Fruit fly (Drosophila melanogaster) whole organism, embryonic: ENCODE data around the gene Mpcp2.

Source experiments
- Abd-B ChIP-seq: fragments of 200-800 bp; sonication (Bioruptor generic); optimal IDR thresholded peaks from 2 replicates; lab custom pipeline; 2018; ENCODE audit warnings: missing biosample characterization, mild to moderate bottlenecking, missing genetic modification characterization, moderate library complexity
- CG12299 ChIP-seq: fragments of 200-800 bp; sonication (Bioruptor generic); optimal IDR thresholded peaks from 2 replicates; lab custom pipeline; 2018; ENCODE audit warnings: missing biosample characterization, mild to moderate bottlenecking, missing genetic modification characterization
- CG1233 ChIP-seq: fragments of 200-800 bp; sonication (Bioruptor generic); optimal IDR thresholded peaks from 4 replicates; lab custom pipeline; 2018; ENCODE audit warnings: missing biosample characterization, mild to moderate bottlenecking, missing genetic modification characterization
- CG14441 ChIP-seq: fragments of 200-800 bp; sonication (Bioruptor generic); IDR thresholded peaks from 2 replicates; pipeline ENCODE4 v1.3.6; 2022; ENCODE audit warnings: missing biosample characterization, missing genetic modification characterization
- CG15011 ChIP-seq: fragments of 200-800 bp; sonication (Bioruptor generic); optimal IDR thresholded peaks from 3 replicates; lab custom pipeline; 2018; ENCODE audit warnings: missing biosample characterization, mild to moderate bottlenecking, missing genetic modification characterization
- CG15479 ChIP-seq: fragments of 200-800 bp; sonication (Bioruptor generic); optimal IDR thresholded peaks from 3 replicates; lab custom pipeline; 2019; ENCODE audit warnings: missing biosample characterization, mild to moderate bottlenecking, missing genetic modification characterization, moderate library complexity
- CG2199 ChIP-seq: fragments of 200-800 bp; sonication (Bioruptor generic); IDR thresholded peaks from 3 replicates; pipeline ENCODE4 v1.3.6; 2022; ENCODE audit warnings: missing biosample characterization, missing genetic modification characterization
- CG4360 ChIP-seq: fragments of 200-800 bp; sonication (Bioruptor generic); IDR thresholded peaks from 2 replicates; pipeline ENCODE4 v1.3.6; 2022; ENCODE audit warnings: missing biosample characterization, missing genetic modification characterization
- CG7987 ChIP-seq: fragments of 200-800 bp; sonication (Bioruptor generic); optimal IDR thresholded peaks from 2 replicates; lab custom pipeline; 2018; ENCODE audit warnings: missing biosample characterization, mild to moderate bottlenecking, missing genetic modification characterization, moderate library complexity
- CHES-1-like ChIP-seq: fragments of 200-800 bp; sonication (Bioruptor generic); optimal IDR thresholded peaks from 2 replicates; lab custom pipeline; 2016; ENCODE audit warnings: missing biosample characterization, missing genetic modification characterization
- D19A ChIP-seq: fragments of 200-800 bp; optimal IDR thresholded peaks from 3 replicates; lab custom pipeline; 2019; ENCODE audit warnings: missing biosample characterization, mild to moderate bottlenecking, missing genetic modification characterization, moderate library complexity
- Gsc ChIP-seq: fragments of 200-800 bp; sonication (Bioruptor generic); IDR thresholded peaks from 2 replicates; pipeline ENCODE4 v1.3.6; 2022; ENCODE audit warnings: missing biosample characterization, missing genetic modification characterization
- HLH54F ChIP-seq: fragments of 200-800 bp; sonication (Bioruptor generic); optimal IDR thresholded peaks from 3 replicates; lab custom pipeline; 2016; ENCODE audit warnings: missing biosample characterization, missing genetic modification characterization
- MBD-R2 ChIP-seq: fragments of 200-800 bp; sonication (Bioruptor generic); IDR thresholded peaks from 2 replicates; pipeline ENCODE4 v1.3.6; 2022; ENCODE audit warnings: missing biosample characterization, missing genetic modification characterization
- Med ChIP-seq: fragments of 200-800 bp; sonication (Bioruptor generic); peaks from one replicate; lab custom pipeline; 2016; ENCODE audit warnings: missing biosample characterization, missing genetic modification characterization, mild to moderate bottlenecking, inconsistent platforms, moderate library complexity
- NFAT ChIP-seq: fragments of 200-800 bp; sonication (Bioruptor generic); IDR thresholded peaks from 2 replicates; pipeline ENCODE4 v1.3.6; 2022; ENCODE audit warnings: missing biosample characterization, missing genetic modification characterization
- Xrp1 ChIP-seq: fragments of 200-800 bp; sonication (Bioruptor generic); IDR thresholded peaks from 2 replicates; pipeline ENCODE4 v1.3.6; 2022; ENCODE audit warnings: missing biosample characterization, missing genetic modification characterization
- ara ChIP-seq: fragments of 200-800 bp; sonication (Bioruptor generic); IDR thresholded peaks from 2 replicates; pipeline ENCODE4 v1.3.6; 2022; ENCODE audit warnings: missing biosample characterization, missing genetic modification characterization
- cg ChIP-seq: fragments of 200-800 bp; sonication (Bioruptor generic); optimal IDR thresholded peaks from 3 replicates; lab custom pipeline; 2019; ENCODE audit warnings: missing biosample characterization, mild to moderate bottlenecking, missing genetic modification characterization, moderate library complexity
- chinmo ChIP-seq: fragments of 200-800 bp; sonication (Bioruptor generic); IDR thresholded peaks from 4 replicates; pipeline ENCODE4 v1.3.6; 2022; ENCODE audit warnings: missing biosample characterization, missing genetic modification characterization; ENCODE audit not compliant: partially characterized antibody
- ci ChIP-seq: fragments of 200-800 bp; sonication (Bioruptor generic); IDR thresholded peaks from 3 replicates; pipeline ENCODE4 v1.3.6; 2022; ENCODE audit warnings: missing biosample characterization, missing genetic modification characterization
- eve ChIP-seq, 2 experiments: fragments of >200 bp; optimal IDR thresholded peaks; 2 replicates each; lab custom pipeline; 2017; ENCODE audit warnings: missing biosample characterization in 2 of 2, missing genetic modification characterization in 2 of 2
- ftz-f1 ChIP-seq: fragments of 200-800 bp; sonication (Bioruptor generic); optimal IDR thresholded peaks from 2 replicates; lab custom pipeline; 2016; ENCODE audit warnings: missing biosample characterization, missing genetic modification characterization
- lov ChIP-seq, 2 experiments: fragments of 200-800 bp in 1 of 2; fragments of >200 bp in 1 of 2; sonication (Bioruptor generic) in 1 of 2; IDR thresholded peaks in 1 of 2; optimal IDR thresholded peaks in 1 of 2; 2 replicates in 1 of 2; 3 replicates in 1 of 2; pipeline versions ENCODE4 v1.3.6 to Lab custom; 2017 to 2022; ENCODE audit warnings: missing biosample characterization in 1 of 2, missing genetic modification characterization in 1 of 2
- nom ChIP-seq: fragments of 200-800 bp; sonication (Bioruptor generic); optimal IDR thresholded peaks from 2 replicates; lab custom pipeline; 2017; ENCODE audit warnings: missing biosample characterization, missing genetic modification characterization, mild to moderate bottlenecking, moderate library complexity, missing genetic modification reagents
- sens ChIP-seq: fragments of 200-800 bp; sonication (Bioruptor generic); peaks from one replicate; lab custom pipeline; 2016; ENCODE audit warnings: missing biosample characterization, missing genetic modification characterization
- sug ChIP-seq: fragments of 200-800 bp; optimal IDR thresholded peaks from 2 replicates; lab custom pipeline; 2019; ENCODE audit warnings: missing biosample characterization, mild to moderate bottlenecking, missing genetic modification characterization, moderate library complexity
- tin ChIP-seq: fragments of 200-800 bp; sonication (Bioruptor generic); optimal IDR thresholded peaks from 3 replicates; lab custom pipeline; 2016; ENCODE audit warnings: missing biosample characterization, missing genetic modification characterization
- trh ChIP-seq: fragments of 200-800 bp; sonication (Bioruptor generic); optimal IDR thresholded peaks from 2 replicates; lab custom pipeline; 2016; ENCODE audit warnings: missing biosample characterization, missing genetic modification characterization
- twi ChIP-seq: fragments of 200-800 bp; optimal IDR thresholded peaks from 2 replicates; lab custom pipeline; 2019; ENCODE audit warnings: missing biosample characterization, mild to moderate bottlenecking, missing genetic modification characterization, moderate library complexity
- vvl ChIP-seq: fragments of 200-800 bp; sonication (Bioruptor generic); IDR thresholded peaks from 2 replicates; pipeline ENCODE4 v1.3.6; 2022; ENCODE audit warnings: missing biosample characterization, missing genetic modification characterization
- z ChIP-seq: fragments of 200-800 bp; sonication (Bioruptor generic); IDR thresholded peaks from 3 replicates; pipeline ENCODE4 v1.3.6; 2022; ENCODE audit warnings: missing biosample characterization, missing genetic modification characterization

Gene Mpcp2

dm6 chr3L:14556177-14556576, 18.7 kb downstream of the Mpcp2 start:
- peak; percentile 1 for TF ChIP-seq nom (GFP tag; lab: Kevin White, UChicago)
- peak in 1 of 2 experiments; percentile 15 for TF ChIP-seq eve (GFP tag; optimal IDR thresholded peaks at IDR 0.05; lab: Kevin White, UChicago)
- 0 out of 3 replicates have a peak, but pooled peaks have one; percentile 27 for TF ChIP-seq ci (GFP tag; lab: Robert Waterston, UW)
- no peak for TF ChIP-seq HLH54F (GFP tag; lab: Kevin White, UChicago)
- peak; percentile 37; the same call in 1 of the 3 replicates for TF ChIP-seq z (GFP tag; lab: Robert Waterston, UW)
- TF ChIP-seq twi (tag; lab: Kevin White, UChicago): peak; percentile 33
- no peak for TF ChIP-seq MBD-R2
- peak; percentile 77 for TF ChIP-seq sens (GFP tag; lab: Kevin White, UChicago)
- 0 out of 4 replicates have a peak, but pooled peaks have one; percentile 58 for TF ChIP-seq chinmo (GFP tag; lab: Robert Waterston, UW)
- peak; percentile 5 for TF ChIP-seq CG1233 (GFP tag; lab: Kevin White, UChicago)
- peak; percentile 63 for TF ChIP-seq CG15479
- no peak for TF ChIP-seq lov (optimal IDR thresholded peaks at IDR 0.05; lab: Kevin White, UChicago)
- TF ChIP-seq lov (GFP tag; IDR thresholded peaks at IDR 0.05; lab: Robert Waterston, UW): no peak
- no peak for TF ChIP-seq Gsc (GFP tag; lab: Robert Waterston, UW)
- TF ChIP-seq CG4360 (GFP tag; lab: Robert Waterston, UW): 0 out of 2 replicates have a peak, but pooled peaks have one; percentile 36
- TF ChIP-seq cg (GFP tag; lab: Kevin White, UChicago): peak; percentile 60
- TF ChIP-seq tin: no peak
- TF ChIP-seq vvl (GFP tag; lab: Robert Waterston, UW): no peak
- 0 out of 2 replicates have a peak, but pooled peaks have one; percentile 12 for TF ChIP-seq Xrp1 (GFP tag; lab: Robert Waterston, UW)
- no peak for TF ChIP-seq NFAT (GFP tag; lab: Robert Waterston, UW)
- 0 out of 3 replicates have a peak, but pooled peaks have one; percentile 30 for TF ChIP-seq CG2199 (GFP tag; lab: Robert Waterston, UW)

dm6 chr3L:14556774-14557741, 19.6 kb downstream of the Mpcp2 start:
- TF ChIP-seq D19A (tag; lab: Kevin White, UChicago): peak; percentile 59
- no peak for TF ChIP-seq trh (GFP tag; lab: Kevin White, UChicago)
- TF ChIP-seq ara (GFP tag; lab: Robert Waterston, UW): no peak
- TF ChIP-seq CG14441 (GFP tag; lab: Robert Waterston, UW): no peak
- TF ChIP-seq CG15011 (GFP tag; lab: Kevin White, UChicago): no peak
- TF ChIP-seq CHES-1-like (GFP tag; lab: Kevin White, UChicago): no peak

- TF ChIP-seq Abd-B (GFP tag; lab: Kevin White, UChicago) (no peak), ci (GFP tag; lab: Robert Waterston, UW) (0 out of 3 replicates have a peak, but pooled peaks have one; percentile 9), Med (GFP tag; lab: Kevin White, UChicago) (peak; percentile 29), eve (GFP tag; optimal IDR thresholded peaks at IDR 0.05; lab: Kevin White, UChicago) (peak in 1 of 2 experiments; percentile 38), ftz-f1 (GFP tag; lab: Kevin White, UChicago) (peak; percentile 55), sug (tag; lab: Kevin White, UChicago) (peak; percentile 2), sens (GFP tag; lab: Kevin White, UChicago) (peak; percentile 10), CG7987 (GFP tag; lab: Kevin White, UChicago) (peak; percentile 25), CG12299 (tag; lab: Kevin White, UChicago) (no peak)
- TF ChIP-seq, all 482 proteins: peak for 7
Measured at dm6 chr3L:14558018-14558417, 20.6 kb downstream of the Mpcp2 start.
